Worm (Caenorhabditis elegans): ENCODE results near the gene rpl-6.

Gene rpl-6

DNA sequence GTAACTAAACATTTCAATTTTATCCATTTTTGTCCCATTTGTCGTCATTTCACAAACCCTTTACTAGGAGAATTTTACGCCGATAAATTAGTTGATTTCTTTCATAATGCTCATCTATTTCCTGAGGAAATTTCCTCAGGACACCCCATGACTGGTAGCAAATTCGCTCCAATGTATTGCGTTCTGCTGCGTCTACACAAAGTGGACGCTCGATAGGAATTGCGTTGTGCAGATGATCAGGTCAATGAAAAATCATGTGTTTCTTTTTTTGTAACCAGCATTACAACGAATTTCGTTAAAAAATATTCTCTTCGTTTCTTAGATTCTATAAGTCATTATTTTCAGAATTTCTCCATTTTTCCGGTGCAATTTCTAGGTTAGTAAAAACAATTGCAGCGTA lies 26.4 kb upstream of the rpl-6 start, which contains the start of gene epg-4 (continued):
- TF ChIP-seq bed-2 (GFP tag; IDR thresholded peaks at IDR 0.05) = no peak
- no peak for TF ChIP-seq lsl-1 (GFP tag; optimal IDR thresholded peaks at IDR 0.05)
- no peak for TF ChIP-seq nhr-179 (tag; optimal IDR thresholded peaks at IDR 0.05)
- peak; percentile 53 for TF ChIP-seq nhr-80 (tag; optimal IDR thresholded peaks at IDR 0.05)
- TF ChIP-seq T26A5.8 (tag; optimal IDR thresholded peaks at IDR 0.05) = no peak
- no peak for TF ChIP-seq him-1 (tag; optimal IDR thresholded peaks at IDR 0.05)
- TF ChIP-seq F55B11.4 (tag; optimal IDR thresholded peaks at IDR 0.05; ENCODE audit: borderline replicate concordance, insufficient read depth) = no peak
- no peak for TF ChIP-seq xnd-1 (tag; optimal IDR thresholded peaks at IDR 0.05)
- no peak for TF ChIP-seq B0035.1 (tag; optimal IDR thresholded peaks at IDR 0.05)
- no peak for TF ChIP-seq C06A6.2 (GFP tag; conservative IDR thresholded peaks at IDR 0.05)
- TF ChIP-seq hsf-1 (GFP tag; IDR thresholded peaks at IDR 0.05) = peak; percentile 54; the same call in 1 of the 2 replicates
- TF ChIP-seq lin-54 (GFP tag; optimal IDR thresholded peaks at IDR 0.05) = peak; percentile 42
- no peak for TF ChIP-seq repo-1 (tag; optimal IDR thresholded peaks at IDR 0.05)
- TF ChIP-seq madf-10 (tag; optimal IDR thresholded peaks at IDR 0.05) = no peak

DNA sequence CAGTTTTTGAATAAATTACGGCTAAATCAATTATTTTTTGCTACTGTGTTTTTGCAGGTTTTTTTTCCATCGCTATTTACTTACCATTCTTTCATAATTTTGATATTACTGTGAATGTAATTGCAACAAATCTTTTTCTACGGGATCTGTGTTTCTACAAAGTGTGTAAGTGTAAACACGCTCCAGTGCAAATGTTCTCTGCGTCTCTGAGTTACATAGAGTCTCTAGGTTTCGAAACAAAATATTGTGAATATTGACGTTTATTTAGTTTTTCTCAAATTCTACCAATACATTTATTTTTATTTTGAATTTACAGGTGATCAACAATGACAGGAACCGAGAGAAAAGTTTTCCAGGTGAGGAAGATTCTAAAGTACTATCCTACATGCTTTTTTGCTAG lies 24.2 kb upstream of the rpl-6 start, which contains the start of gene yju-2:
Gene yju-2, plus strand, starts transcription at position 315 of the 400 bp plus-strand sequence.
- no peak for TF ChIP-seq egl-18 (GFP tag; IDR thresholded peaks at IDR 0.05)
- TF ChIP-seq lag-1 (GFP tag; IDR thresholded peaks at IDR 0.05) = no peak
- no peak for TF ChIP-seq F39B2.1 (GFP tag; IDR thresholded peaks at IDR 0.05)
- TF ChIP-seq dpff-1 (tag; optimal IDR thresholded peaks at IDR 0.05) = no peak
- no peak for TF ChIP-seq gei-17 (GFP tag; optimal IDR thresholded peaks at IDR 0.05)
- peak; percentile 9 for TF ChIP-seq nhr-27 (tag; optimal IDR thresholded peaks at IDR 0.05)
- TF ChIP-seq hlh-12 (tag; optimal IDR thresholded peaks at IDR 0.05) = no peak
- no peak for TF ChIP-seq F55B11.4 (tag; optimal IDR thresholded peaks at IDR 0.05; ENCODE audit: borderline replicate concordance, insufficient read depth)
- TF ChIP-seq ceh-100 (GFP tag; IDR thresholded peaks at IDR 0.05) = peak; percentile 88
- TF ChIP-seq nhr-179 (tag; optimal IDR thresholded peaks at IDR 0.05) = no peak
- no peak for TF ChIP-seq Y79H2A.3 (GFP tag; conservative IDR thresholded peaks at IDR 0.05)
- peak in 1 of 3 experiments; percentile 57 for TF ChIP-seq lin-35 (GFP tag; optimal IDR thresholded peaks at IDR 0.05)
- no peak for TF ChIP-seq somi-1 (GFP tag; optimal IDR thresholded peaks at IDR 0.05)
- TF ChIP-seq ztf-3 (GFP tag; optimal IDR thresholded peaks at IDR 0.05) = no peak
- TF ChIP-seq sdz-38 (tag; optimal IDR thresholded peaks at IDR 0.05) = no peak
- no peak for TF ChIP-seq snpc-1.1 (tag; optimal IDR thresholded peaks at IDR 0.05; ENCODE audit: insufficient read depth)
- TF ChIP-seq tbx-9 (tag; optimal IDR thresholded peaks at IDR 0.05; ENCODE audit: borderline replicate concordance) = no peak
- TF ChIP-seq snpc-1.3 (tag; optimal IDR thresholded peaks at IDR 0.05; ENCODE audit: insufficient read depth) = no peak
- no peak for TF ChIP-seq F10E7.11 (tag; optimal IDR thresholded peaks at IDR 0.05)
- no peak for TF ChIP-seq lir-1 (GFP tag; conservative IDR thresholded peaks at IDR 0.05)
- no peak for TF ChIP-seq let-607 (tag; optimal IDR thresholded peaks at IDR 0.05)
- peak; percentile 12 for TF ChIP-seq efl-1 (GFP tag; optimal IDR thresholded peaks at IDR 0.05)
- no peak for TF ChIP-seq cebp-2 (GFP tag; IDR thresholded peaks at IDR 0.05)
- TF ChIP-seq egl-44 (GFP tag; IDR thresholded peaks at IDR 0.05) = no peak
- no peak for TF ChIP-seq nfya-1 (tag; optimal IDR thresholded peaks at IDR 0.05; ENCODE audit: borderline replicate concordance, insufficient read depth)
- TF ChIP-seq D2030.7 (GFP tag; IDR thresholded peaks at IDR 0.05) = no peak
- no peak for TF ChIP-seq Y95B8A.8 (GFP tag; IDR thresholded peaks at IDR 0.05)
- no peak for TF ChIP-seq akir-1 (GFP tag; optimal IDR thresholded peaks at IDR 0.05)
- peak; percentile 48 for TF ChIP-seq F49E8.2 (tag; optimal IDR thresholded peaks at IDR 0.05; ENCODE audit: insufficient read depth)
- TF ChIP-seq rec-8 (tag; optimal IDR thresholded peaks at IDR 0.05) = no peak
- TF ChIP-seq ceh-58 (GFP tag; IDR thresholded peaks at IDR 0.05) = no peak
- TF ChIP-seq mcd-1 (GFP tag; IDR thresholded peaks at IDR 0.05) = peak; percentile 68
- TF ChIP-seq K11D2.4 (GFP tag; IDR thresholded peaks at IDR 0.05) = no peak
- TF ChIP-seq hmg-1.2 (GFP tag; IDR thresholded peaks at IDR 0.05) = peak; percentile 81
- no peak for TF ChIP-seq hlh-26 (GFP tag; conservative IDR thresholded peaks at IDR 0.05)
- peak; percentile 7 for TF ChIP-seq lsl-1 (GFP tag; optimal IDR thresholded peaks at IDR 0.05)

All from whole organism, young adult.